Worm (Caenorhabditis elegans): ENCODE results near the gene far-3.

DNA sequence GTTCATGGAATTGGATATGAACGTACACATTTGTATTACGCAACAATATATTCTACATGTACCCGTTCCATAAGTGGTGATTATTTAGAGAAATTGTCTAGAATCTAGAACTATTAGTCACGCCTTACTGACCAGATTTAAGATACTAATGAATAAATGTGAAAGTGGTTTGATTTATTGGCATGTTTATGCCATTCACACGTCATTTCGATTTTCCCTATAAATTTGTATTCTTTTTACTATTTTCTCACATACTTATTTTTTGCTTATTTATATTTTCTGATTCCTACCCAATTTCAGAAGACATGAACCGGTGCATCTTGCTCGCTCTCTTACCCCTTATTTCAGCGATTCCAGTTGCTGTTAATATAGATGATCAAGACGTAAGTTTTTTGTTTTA, 9.1 kb downstream of the far-3 start, which contains the start of gene F15B9.8:
- TF ChIP-seq dpl-1 (GFP tag; optimal IDR thresholded peaks at IDR 0.05) = no peak
- TF ChIP-seq snu-23 (GFP tag; optimal IDR thresholded peaks at IDR 0.05) = no peak
- TF ChIP-seq rnt-1 (tag; optimal IDR thresholded peaks at IDR 0.05) = no peak
- no peak for TF ChIP-seq efl-3 (GFP tag; optimal IDR thresholded peaks at IDR 0.05)
- TF ChIP-seq nhr-76 (tag; optimal IDR thresholded peaks at IDR 0.05) = no peak
- TF ChIP-seq sptf-1 (tag; optimal IDR thresholded peaks at IDR 0.05) = no peak
- TF ChIP-seq isw-1 (GFP tag; IDR thresholded peaks at IDR 0.05) = no peak
- no peak for TF ChIP-seq dsc-1 (tag; optimal IDR thresholded peaks at IDR 0.05)
- no peak for TF ChIP-seq nhr-28 (tag; optimal IDR thresholded peaks at IDR 0.05)
- TF ChIP-seq nhr-90 (tag; optimal IDR thresholded peaks at IDR 0.05; ENCODE audit: poor library complexity) = no peak
- TF ChIP-seq blmp-1 (tag; optimal IDR thresholded peaks at IDR 0.05) = no peak
- TF ChIP-seq zag-1 (tag; optimal IDR thresholded peaks at IDR 0.05) = no peak
